Fruit fly (Drosophila melanogaster) whole organism, pupa: Measurements from ENCODE around the gene MED30.

Source experiments
- CG10348 ChIP-seq: fragments of 200-800 bp; sonication (Bioruptor generic); IDR thresholded peaks from 2 replicates; pipeline ENCODE4 v1.3.6; 2022; ENCODE audit warnings: missing biosample characterization, missing genetic modification characterization
- CG12605 ChIP-seq: fragments of 200-800 bp; sonication (Bioruptor generic); IDR thresholded peaks from 2 replicates; pipeline ENCODE4 v1.3.6; 2022; ENCODE audit warnings: missing biosample characterization, missing genetic modification characterization
- CG13204 ChIP-seq: fragments of 200-800 bp; sonication (Bioruptor generic); optimal IDR thresholded peaks from 2 replicates; lab custom pipeline; 2018; ENCODE audit warnings: missing biosample characterization, mild to moderate bottlenecking, missing genetic modification characterization, moderate library complexity
- CG14655 ChIP-seq: fragments of 200-800 bp; sonication (Bioruptor generic); optimal IDR thresholded peaks from 3 replicates; lab custom pipeline; 2017; ENCODE audit warnings: mild to moderate bottlenecking, missing biosample characterization, missing genetic modification reagents, missing genetic modification characterization
- CG15710 ChIP-seq: fragments of 200-800 bp; sonication (Bioruptor generic); optimal IDR thresholded peaks from 2 replicates; lab custom pipeline; 2018; ENCODE audit warnings: missing biosample characterization, mild to moderate bottlenecking, missing genetic modification characterization, moderate library complexity
- CG17806 ChIP-seq: fragments of 200-800 bp; sonication (Bioruptor generic); optimal IDR thresholded peaks from 2 replicates; lab custom pipeline; 2018; ENCODE audit warnings: missing biosample characterization, mild to moderate bottlenecking, missing genetic modification characterization, moderate library complexity
- CG32121 ChIP-seq: fragments of 200-800 bp; sonication (Bioruptor generic); IDR thresholded peaks from 2 replicates; pipeline ENCODE4 v1.3.6; 2022; ENCODE audit warnings: missing biosample characterization, missing genetic modification characterization
- CG34367 ChIP-seq: fragments of 200-800 bp; sonication (Bioruptor generic); optimal IDR thresholded peaks from 2 replicates; lab custom pipeline; 2018; ENCODE audit warnings: missing biosample characterization, mild to moderate bottlenecking, missing genetic modification characterization
- CG4496 ChIP-seq: fragments of 200-800 bp; sonication (Bioruptor generic); IDR thresholded peaks from 3 replicates; pipeline ENCODE4 v1.3.6; 2022; ENCODE audit warnings: missing biosample characterization, missing genetic modification characterization
- CG8159 ChIP-seq: fragments of 200-800 bp; sonication (Bioruptor generic); optimal IDR thresholded peaks from 3 replicates; lab custom pipeline; 2018; ENCODE audit warnings: missing biosample characterization, mild to moderate bottlenecking, missing genetic modification characterization, moderate library complexity
- CG8301 ChIP-seq: fragments of 200-800 bp; sonication (Bioruptor generic); optimal IDR thresholded peaks from 2 replicates; lab custom pipeline; 2018; ENCODE audit warnings: missing biosample characterization, mild to moderate bottlenecking, missing genetic modification characterization
- CG9948 ChIP-seq: fragments of 200-800 bp; sonication (Bioruptor generic); optimal IDR thresholded peaks from 2 replicates; lab custom pipeline; 2018; ENCODE audit warnings: missing biosample characterization, mild to moderate bottlenecking, missing genetic modification characterization, moderate library complexity
- D1 ChIP-seq: fragments of 200-800 bp; sonication (Bioruptor generic); optimal IDR thresholded peaks from 2 replicates; lab custom pipeline; 2018; ENCODE audit warnings: missing biosample characterization, mild to moderate bottlenecking, missing genetic modification characterization, moderate library complexity
- EcR ChIP-seq: fragments of 200-800 bp; sonication (Bioruptor generic); optimal IDR thresholded peaks from 3 replicates; lab custom pipeline; 2019; ENCODE audit warnings: missing biosample characterization, missing genetic modification characterization, mild to moderate bottlenecking, moderate library complexity, missing genetic modification reagents
- Ets98B ChIP-seq: fragments of 200-800 bp; sonication (Bioruptor generic); IDR thresholded peaks from 2 replicates; pipeline ENCODE4 v1.3.6; 2022; ENCODE audit warnings: missing biosample characterization, missing genetic modification characterization
- Pif1A ChIP-seq: fragments of 200-800 bp; sonication (Bioruptor generic); optimal IDR thresholded peaks from 3 replicates; lab custom pipeline; 2016; ENCODE audit warnings: missing biosample characterization, missing genetic modification characterization
- Pif1B ChIP-seq: fragments of 200-800 bp; sonication (Bioruptor generic); optimal IDR thresholded peaks from 3 replicates; lab custom pipeline; 2016; ENCODE audit warnings: missing biosample characterization, missing genetic modification characterization
- Snoo ChIP-seq: fragments of 200-800 bp; sonication (Bioruptor generic); optimal IDR thresholded peaks from 3 replicates; lab custom pipeline; 2017; ENCODE audit warnings: missing biosample characterization, mild to moderate bottlenecking, missing genetic modification characterization, inconsistent platforms
- fd96Ca ChIP-seq: fragments of 200-800 bp; sonication (Bioruptor generic); IDR thresholded peaks from 3 replicates; pipeline ENCODE4 v1.3.6; 2022; ENCODE audit warnings: missing biosample characterization, missing genetic modification characterization
- gl ChIP-seq: fragments of 200-800 bp; sonication (Bioruptor generic); optimal IDR thresholded peaks from 2 replicates; lab custom pipeline; 2018; ENCODE audit warnings: missing biosample characterization, mild to moderate bottlenecking, missing genetic modification characterization
- rn ChIP-seq: fragments of 200-800 bp; sonication (Bioruptor generic); IDR thresholded peaks from 2 replicates; pipeline ENCODE4 v1.3.6; 2022; ENCODE audit warnings: missing biosample characterization, missing genetic modification characterization

Gene MED30

dm6 chr3L:613578-614300 lies 40.1 kb downstream of the MED30 start:
- TF ChIP-seq CG14655 (GFP tag; lab: Kevin White, UChicago), result peak; percentile 36
- no peak for TF ChIP-seq CG9948
- no peak for TF ChIP-seq CG12605 (GFP tag; lab: Robert Waterston, UW)
- peak; percentile 28 for TF ChIP-seq CG17806
- peak; percentile 21 for TF ChIP-seq Snoo (tag; lab: Kevin White, UChicago)
- peak; percentile 17 for TF ChIP-seq CG8301 (tag; lab: Kevin White, UChicago)

dm6 chr3L:611639-612611 lies 42.0 kb downstream of the MED30 start:
- TF ChIP-seq CG13204, result peak; percentile 40
- TF ChIP-seq CG14655 (GFP tag; lab: Kevin White, UChicago), result peak; percentile 87
- peak; percentile 84 for TF ChIP-seq CG8301 (tag; lab: Kevin White, UChicago)
- peak; percentile 96 for TF ChIP-seq CG32121 (GFP tag; lab: Robert Waterston, UW)
- TF ChIP-seq CG9948, result no peak
- TF ChIP-seq CG17806, result no peak
- peak; percentile 93 for TF ChIP-seq Ets98B (GFP tag; lab: Robert Waterston, UW)
- TF ChIP-seq EcR, result no peak
- peak; percentile 42 for TF ChIP-seq CG15710 (tag; lab: Kevin White, UChicago)
- peak; percentile 94 for TF ChIP-seq fd96Ca (GFP tag; lab: Robert Waterston, UW)
- peak; percentile 63 for TF ChIP-seq Snoo (tag; lab: Kevin White, UChicago)
- peak; percentile 96 for TF ChIP-seq CG4496 (GFP tag; lab: Robert Waterston, UW)
- peak; percentile 68 for TF ChIP-seq CG10348 (GFP tag; lab: Robert Waterston, UW)
- no peak for TF ChIP-seq D1 (tag; lab: Kevin White, UChicago)
- TF ChIP-seq CG12605 (GFP tag; lab: Robert Waterston, UW), result peak; percentile 81
- TF ChIP-seq Pif1B, result peak; percentile 56
- TF ChIP-seq gl, result peak; percentile 33
- TF ChIP-seq CG8159, result peak; percentile 28
- peak; percentile 69 for TF ChIP-seq rn
- TF ChIP-seq CG34367 (tag; lab: Kevin White, UChicago), result peak; percentile 19
- TF ChIP-seq Pif1A (GFP tag; lab: Kevin White, UChicago), result peak; percentile 70

dm6 chr3L:610765-611164 lies 43.1 kb downstream of the MED30 start:
- TF ChIP-seq CG34367 (tag; lab: Kevin White, UChicago) (no peak), CG8301 (tag; lab: Kevin White, UChicago) (no peak), CG8159 (no peak), Pif1B (no peak), fd96Ca (GFP tag; lab: Robert Waterston, UW) (no peak), CG13204 (no peak), CG15710 (tag; lab: Kevin White, UChicago) (no peak), gl (no peak), Pif1A (GFP tag; lab: Kevin White, UChicago) (no peak), CG17806 (no peak), EcR (no peak), CG10348 (GFP tag; lab: Robert Waterston, UW) (no peak)

dm6 chr3L:609163-609562 lies 44.7 kb downstream of the MED30 start:
- TF ChIP-seq Ets98B (GFP tag; lab: Robert Waterston, UW) (no peak), CG14655 (GFP tag; lab: Kevin White, UChicago) (peak; percentile 1), CG13204 (peak; percentile 36), CG10348 (GFP tag; lab: Robert Waterston, UW) (no peak), CG8301 (tag; lab: Kevin White, UChicago) (no peak), CG32121 (GFP tag; lab: Robert Waterston, UW) (no peak), CG4496 (GFP tag; lab: Robert Waterston, UW) (0 out of 3 replicates have a peak, but pooled peaks have one; percentile 40), CG8159 (no peak), Pif1A (GFP tag; lab: Kevin White, UChicago) (no peak), CG34367 (tag; lab: Kevin White, UChicago) (no peak), D1 (tag; lab: Kevin White, UChicago) (no peak), CG12605 (GFP tag; lab: Robert Waterston, UW) (no peak), gl (no peak)

- peak; percentile 41; the same call in 1 of the 2 replicates for TF ChIP-seq Ets98B (GFP tag; lab: Robert Waterston, UW)
- peak; percentile 49; the same call in 1 of the 2 replicates for TF ChIP-seq CG32121 (GFP tag; lab: Robert Waterston, UW)
- peak; percentile 85 for TF ChIP-seq CG17806
- no peak for TF ChIP-seq CG10348 (GFP tag; lab: Robert Waterston, UW)
- no peak for TF ChIP-seq EcR
- 0 out of 3 replicates have a peak, but pooled peaks have one; percentile 20 for TF ChIP-seq fd96Ca (GFP tag; lab: Robert Waterston, UW)
- TF ChIP-seq CG12605 (GFP tag; lab: Robert Waterston, UW), result peak; percentile 14; the same call in 1 of the 2 replicates
- TF ChIP-seq Snoo (tag; lab: Kevin White, UChicago), result peak; percentile 39
- TF ChIP-seq gl, result peak; percentile 64
- peak; percentile 75 for TF ChIP-seq Pif1A (GFP tag; lab: Kevin White, UChicago)
- TF ChIP-seq CG34367 (tag; lab: Kevin White, UChicago), result peak; percentile 72
- peak; percentile 62 for TF ChIP-seq CG4496 (GFP tag; lab: Robert Waterston, UW)
- peak; percentile 87 for TF ChIP-seq CG9948
- peak; percentile 61 for TF ChIP-seq CG8159
- peak; percentile 56 for TF ChIP-seq CG15710 (tag; lab: Kevin White, UChicago)
- no peak for TF ChIP-seq rn
- TF ChIP-seq CG14655 (GFP tag; lab: Kevin White, UChicago), result peak; percentile 94
- TF ChIP-seq CG8301 (tag; lab: Kevin White, UChicago), result peak; percentile 91
- peak; percentile 81 for TF ChIP-seq Pif1B
- TF ChIP-seq CG13204, result no peak
- no peak for TF ChIP-seq D1 (tag; lab: Kevin White, UChicago)
- TF ChIP-seq, all 21 proteins: peak for 16
Measured at dm6 chr3L:608362-608761, 45.5 kb downstream of the MED30 start.
